Fruit fly (Drosophila melanogaster): ENCODE data around the gene CG43390.
"Not testable (repeated sequence)": the region's sequence is repeated elsewhere in the genome, so short reads cannot be mapped to it uniquely, and the experiment has no call there.

CG43390 gene

DNA sequence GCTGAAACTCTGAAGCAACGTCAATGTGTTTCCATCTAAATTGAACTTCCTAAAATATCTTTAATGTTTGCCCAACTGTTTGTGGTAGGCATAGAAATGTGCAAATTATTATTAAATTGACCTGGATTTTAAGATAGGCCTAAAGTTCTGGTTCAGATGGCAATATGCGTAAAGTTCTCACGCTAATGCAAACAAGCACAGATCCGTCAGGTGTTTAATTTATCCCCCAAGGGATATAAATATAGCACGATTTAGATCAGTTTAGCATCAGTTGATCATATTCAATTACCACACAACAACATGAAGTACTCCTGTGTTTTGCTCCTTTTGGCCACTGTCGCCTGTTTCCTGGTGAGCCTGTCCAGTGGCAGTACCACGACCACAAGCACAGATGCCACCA lies 9.6 kb upstream of the CG43390 start, which contains the start of gene CG7377:
TSS of gene CG7377 (plus strand) at position 301 of the 400 bp plus-strand sequence.
- TF ChIP-seq usp, Hr78, psq (GFP tag; optimal IDR thresholded peaks at IDR 0.05): not testable (repeated sequence)

- TF ChIP-seq foxo (GFP tag; optimal IDR thresholded peaks at IDR 0.05) (no peak), rgr (GFP tag; optimal IDR thresholded peaks at IDR 0.05) (no peak), h (GFP tag; optimal IDR thresholded peaks at IDR 0.05) (no peak), CrebA (GFP tag; optimal IDR thresholded peaks at IDR 0.05; ENCODE audit: borderline replicate concordance) (no peak), Abd-B (GFP tag; optimal IDR thresholded peaks at IDR 0.05) (no peak), Hr83 (GFP tag; optimal IDR thresholded peaks at IDR 0.05; ENCODE audit: poor library complexity, severe bottlenecking) (no peak), Jra (GFP tag; optimal IDR thresholded peaks at IDR 0.05) (no peak), Myc (optimal IDR thresholded peaks at IDR 0.05) (no peak), Sp1 (GFP tag; optimal IDR thresholded peaks at IDR 0.05) (no peak), GATAd (GFP tag; optimal IDR thresholded peaks at IDR 0.05) (no peak), ey (GFP tag; optimal IDR thresholded peaks at IDR 0.05) (no peak), lola (GFP tag; optimal IDR thresholded peaks at IDR 0.05) (no peak), CG32264 (GFP tag; optimal IDR thresholded peaks at IDR 0.05) (no peak), pan (optimal IDR thresholded peaks at IDR 0.05) (no peak), tai (GFP tag; optimal IDR thresholded peaks at IDR 0.05) (no peak), dl (GFP tag; optimal IDR thresholded peaks at IDR 0.05; ENCODE audit: insufficient read depth in 1 of 2, partially characterized antibody in 2 of 2) (no peak), sage (GFP tag; optimal IDR thresholded peaks at IDR 0.05) (no peak), dmrt93B (GFP tag; optimal IDR thresholded peaks at IDR 0.05) (no peak), brk (GFP tag; optimal IDR thresholded peaks at IDR 0.05) (no peak), N (GFP tag; optimal IDR thresholded peaks at IDR 0.05) (no peak)
Measured at dm6 chr3L:11588594-11588993, 8.8 kb upstream of the CG43390 start.

dm6 chr3L:11587720-11588580 lies 8.2 kb upstream of the CG43390 start, which contains the start of gene rt:
Gene rt (minus strand): TSS chr3L:11587770.
- TF ChIP-seq brk (GFP tag; optimal IDR thresholded peaks at IDR 0.05) (no peak), lola (GFP tag; optimal IDR thresholded peaks at IDR 0.05) (no peak), sage (GFP tag; optimal IDR thresholded peaks at IDR 0.05) (peak; percentile 26), Jra (GFP tag; optimal IDR thresholded peaks at IDR 0.05) (no peak), dsf (GFP tag; optimal IDR thresholded peaks at IDR 0.05; ENCODE audit: borderline replicate concordance) (no peak), GATAd (GFP tag; optimal IDR thresholded peaks at IDR 0.05) (no peak), CG9705 (GFP tag; optimal IDR thresholded peaks at IDR 0.05) (peak; percentile 62), Dif (GFP tag; optimal IDR thresholded peaks at IDR 0.05; ENCODE audit: partially characterized antibody) (no peak), Hr83 (GFP tag; optimal IDR thresholded peaks at IDR 0.05; ENCODE audit: poor library complexity, severe bottlenecking) (no peak), fru (GFP tag; optimal IDR thresholded peaks at IDR 0.05) (peak; percentile 74), sv (GFP tag; optimal IDR thresholded peaks at IDR 0.05) (peak; percentile 15), CG32264 (GFP tag; optimal IDR thresholded peaks at IDR 0.05) (no peak), dl (GFP tag; optimal IDR thresholded peaks at IDR 0.05; ENCODE audit: insufficient read depth in 1 of 2, partially characterized antibody in 2 of 2) (no peak), tai (GFP tag; optimal IDR thresholded peaks at IDR 0.05) (peak; percentile 61), Dfd (GFP tag; optimal IDR thresholded peaks at IDR 0.05) (no peak), HLH106 (tag; optimal IDR thresholded peaks at IDR 0.05) (peak; percentile 76), woc (GFP tag; optimal IDR thresholded peaks at IDR 0.05) (peak; percentile 89), Sp1 (GFP tag; optimal IDR thresholded peaks at IDR 0.05) (peak; percentile 75), usp (GFP tag; optimal IDR thresholded peaks at IDR 0.05) (no peak), Rel (GFP tag; optimal IDR thresholded peaks at IDR 0.05) (no peak), Rel (tag; optimal IDR thresholded peaks at IDR 0.05) (peak; percentile 31), pan (optimal IDR thresholded peaks at IDR 0.05) (no peak), Hr78 (GFP tag; optimal IDR thresholded peaks at IDR 0.05) (no peak), br (GFP tag; optimal IDR thresholded peaks at IDR 0.05) (peak; percentile 68), Hnf4 (GFP tag; optimal IDR thresholded peaks at IDR 0.05) (peak; percentile 6), Mio (GFP tag; optimal IDR thresholded peaks at IDR 0.05) (no peak), ey (GFP tag; optimal IDR thresholded peaks at IDR 0.05) (peak; percentile 70), CrebA (GFP tag; optimal IDR thresholded peaks at IDR 0.05; ENCODE audit: borderline replicate concordance) (no peak), N (GFP tag; optimal IDR thresholded peaks at IDR 0.05) (no peak), Abd-B (GFP tag; optimal IDR thresholded peaks at IDR 0.05) (no peak), h (GFP tag; optimal IDR thresholded peaks at IDR 0.05) (peak; percentile 74), jim (GFP tag; optimal IDR thresholded peaks at IDR 0.05) (no peak), dmrt93B (GFP tag; optimal IDR thresholded peaks at IDR 0.05) (peak; percentile 56), OdsH (GFP tag; optimal IDR thresholded peaks at IDR 0.05) (peak; percentile 39), Myc (optimal IDR thresholded peaks at IDR 0.05) (peak; percentile 74), psq (GFP tag; optimal IDR thresholded peaks at IDR 0.05) (peak; percentile 38), foxo (GFP tag; optimal IDR thresholded peaks at IDR 0.05) (peak in 1 of 2 experiments; percentile 76), rgr (GFP tag; optimal IDR thresholded peaks at IDR 0.05) (peak; percentile 68), Vsx2 (GFP tag; optimal IDR thresholded peaks at IDR 0.05; ENCODE audit: partially characterized antibody) (no peak)
